Worm (Caenorhabditis elegans) whole organism, midembryonic: ENCODE measurements around the gene fipr-19.

Experiments used
- T22C8.4 ChIP-seq: fragments of 200-800 bp; sonication (Bioruptor generic); IDR thresholded peaks from 2 replicates; pipeline ENCODE4 v1.3.6; 2022; ENCODE audit warnings: missing genetic modification characterization, missing compliant biosample characterization
- cog-1 ChIP-seq: sonication (generic microtip); optimal IDR thresholded peaks from 2 replicates; lab custom pipeline; 2016; ENCODE audit warnings: missing genetic modification characterization, missing compliant biosample characterization
- flt-1 ChIP-seq: fragments of 200-800 bp; sonication (Bioruptor generic); IDR thresholded peaks from 2 replicates; pipeline ENCODE4 v1.3.6; 2022; ENCODE audit warnings: missing genetic modification characterization, missing compliant biosample characterization
- med-1 ChIP-seq: sonication (generic microtip); optimal IDR thresholded peaks from 2 replicates; lab custom pipeline; 2017; ENCODE audit warnings: missing genetic modification characterization, mild to moderate bottlenecking, missing compliant biosample characterization, antibody characterized with exemption, missing genetic modification reagents; ENCODE audit not compliant: insufficient read depth
- ref-1 ChIP-seq: fragments of 200-800 bp; sonication (Bioruptor generic); conservative IDR thresholded peaks from 2 replicates; pipeline ENCODE4 v1.3.6; 2022; ENCODE audit warnings: missing genetic modification reagents, missing genetic modification characterization, missing compliant biosample characterization
- tab-1 ChIP-seq: fragments of 200-800 bp; sonication (Bioruptor generic); IDR thresholded peaks from 2 replicates; pipeline ENCODE4 v1.3.6; 2022; ENCODE audit warnings: missing genetic modification characterization, missing compliant biosample characterization
- ztf-23 ChIP-seq: fragments of 200-800 bp; sonication (Bioruptor generic); IDR thresholded peaks from 2 replicates; pipeline ENCODE4 v1.3.6; 2022; ENCODE audit warnings: missing genetic modification reagents, missing genetic modification characterization, missing compliant biosample characterization
- ztf-29 ChIP-seq: fragments of 200-800 bp; sonication (Bioruptor generic); IDR thresholded peaks from 2 replicates; pipeline ENCODE4 v1.3.6; 2022; ENCODE audit warnings: missing genetic modification reagents, missing genetic modification characterization, missing compliant biosample characterization

DNA sequence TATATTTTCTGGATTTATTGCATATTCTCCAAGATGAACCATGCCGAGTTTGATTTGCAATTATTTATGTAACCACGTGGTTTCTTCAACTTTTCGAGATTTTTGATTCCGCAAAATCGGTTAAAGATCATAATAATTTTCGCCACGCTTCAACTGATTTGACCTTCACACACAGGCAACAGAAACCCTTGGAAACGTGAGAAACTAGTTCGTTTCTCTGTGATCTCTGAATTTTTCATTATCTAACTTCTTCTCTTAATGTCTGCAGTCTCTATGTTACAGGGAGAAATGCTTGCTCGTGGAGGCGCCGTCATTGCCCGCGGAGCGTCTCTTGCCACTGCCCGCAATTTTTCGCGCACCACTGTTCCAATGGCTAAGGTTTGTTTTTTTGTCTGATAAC lies 6.6 kb upstream of the fipr-19 start, which contains the start of gene fum-1:
- no peak for TF ChIP-seq flt-1 (GFP tag; lab: Robert Waterston, UW)
- TF ChIP-seq tab-1, result no peak
- TF ChIP-seq ref-1, result no peak
- no peak for TF ChIP-seq T22C8.4 (GFP tag; lab: Robert Waterston, UW)
- TF ChIP-seq med-1 (GFP tag; lab: Kevin White, UChicago), result no peak
- no peak for TF ChIP-seq ztf-23 (GFP tag; lab: Robert Waterston, UW)
- peak; percentile 6 for TF ChIP-seq cog-1 (tag; lab: Kevin White, UChicago)
- TF ChIP-seq ztf-29 (GFP tag; lab: Robert Waterston, UW), result no peak
